Worm (Caenorhabditis elegans) whole organism, L3 larva: ENCODE results near the gene F01F1.14.

Experiments used
- aly-2 ChIP-seq: fragments of 150-350 bp; optimal IDR thresholded peaks from 2 replicates; lab custom pipeline; 2014; ENCODE audit warnings: missing biosample characterization, missing genetic modification characterization
- ama-1 ChIP-seq: fragments of 150-350 bp; optimal IDR thresholded peaks from 2 replicates; lab custom pipeline; 2018
- ceh-28 ChIP-seq: fragments of 150-350 bp; optimal IDR thresholded peaks from 2 replicates; lab custom pipeline; 2014; ENCODE audit warnings: missing biosample characterization, missing genetic modification reagents, missing genetic modification characterization
- ceh-82 ChIP-seq: fragments of 150-350 bp; optimal IDR thresholded peaks from 2 replicates; lab custom pipeline; 2014; ENCODE audit warnings: missing biosample characterization, missing genetic modification characterization
- ceh-9 ChIP-seq: sonication (generic microtip); optimal IDR thresholded peaks from 2 replicates; lab custom pipeline; 2018; ENCODE audit warnings: missing biosample characterization, missing genetic modification characterization
- daf-12 ChIP-seq: fragments of 150-350 bp; optimal IDR thresholded peaks from 2 replicates; lab custom pipeline; 2014; ENCODE audit warnings: missing biosample characterization, missing genetic modification reagents, missing genetic modification characterization
- egl-27 ChIP-seq: sonication (generic microtip); optimal IDR thresholded peaks from 4 replicates; lab custom pipeline; 2017; ENCODE audit warnings: missing biosample characterization, missing genetic modification reagents, missing genetic modification characterization
- elt-1 ChIP-seq: fragments of 150-350 bp; optimal IDR thresholded peaks from 2 replicates; lab custom pipeline; 2014; ENCODE audit warnings: missing biosample characterization, missing genetic modification characterization
- elt-2 ChIP-seq: sonication (generic microtip); optimal IDR thresholded peaks from 2 replicates; lab custom pipeline; 2016; ENCODE audit warnings: missing genetic modification reagents, mild to moderate bottlenecking, missing genetic modification characterization, missing compliant biosample characterization
- elt-3 ChIP-seq, 3 experiments: fragments of 150-350 bp in 1 of 3; sonication (generic microtip) in 2 of 3; optimal IDR thresholded peaks; 2 replicates in 2 of 3; 4 replicates in 1 of 3; lab custom pipeline; 2014 to 2017; ENCODE audit warnings: missing biosample characterization in 3 of 3, missing genetic modification characterization in 3 of 3
- fkh-10 ChIP-seq: sonication (generic microtip); optimal IDR thresholded peaks from 2 replicates; lab custom pipeline; 2017; ENCODE audit warnings: missing biosample characterization, missing genetic modification reagents, missing genetic modification characterization
- fkh-2 ChIP-seq: fragments of 150-350 bp; optimal IDR thresholded peaks from 2 replicates; lab custom pipeline; 2014; ENCODE audit warnings: missing biosample characterization, missing genetic modification reagents, missing genetic modification characterization
- lin-15B ChIP-seq: fragments of 150-350 bp; optimal IDR thresholded peaks from 2 replicates; lab custom pipeline; 2014; ENCODE audit warnings: missing biosample characterization, missing genetic modification characterization
- lin-39 ChIP-seq: fragments of 150-350 bp; optimal IDR thresholded peaks from 2 replicates; lab custom pipeline; 2018; ENCODE audit warnings: missing biosample characterization, missing genetic modification reagents, missing genetic modification characterization
- lsy-12 ChIP-seq: sonication (generic microtip); optimal IDR thresholded peaks from 2 replicates; lab custom pipeline; 2016; ENCODE audit warnings: mild to moderate bottlenecking, missing genetic modification characterization, missing compliant biosample characterization
- mml-1 ChIP-seq: fragments of 150-350 bp; sonication (generic microtip); optimal IDR thresholded peaks from 3 replicates; lab custom pipeline; 2014; ENCODE audit warnings: missing biosample characterization, missing genetic modification characterization
- nfya-1 ChIP-seq: sonication (generic microtip); optimal IDR thresholded peaks from 2 replicates; lab custom pipeline; 2017; ENCODE audit warnings: missing genetic modification characterization, mild to moderate bottlenecking, missing compliant biosample characterization, antibody characterized with exemption, moderate library complexity; ENCODE audit not compliant: insufficient read depth
- nhr-12 ChIP-seq: fragments of 150-350 bp; optimal IDR thresholded peaks from 2 replicates; lab custom pipeline; 2014; ENCODE audit warnings: missing biosample characterization, missing genetic modification characterization
- nhr-23 ChIP-seq: fragments of 150-350 bp; optimal IDR thresholded peaks from 2 replicates; lab custom pipeline; 2014; ENCODE audit warnings: missing biosample characterization, missing genetic modification reagents, missing genetic modification characterization
- nhr-43 ChIP-seq: sonication (generic microtip); optimal IDR thresholded peaks from 2 replicates; lab custom pipeline; 2016; ENCODE audit warnings: mild to moderate bottlenecking, missing genetic modification characterization, missing compliant biosample characterization; ENCODE audit not compliant: poor library complexity, severe bottlenecking
- nhr-67 ChIP-seq: fragments of 150-350 bp; optimal IDR thresholded peaks from 2 replicates; lab custom pipeline; 2014; ENCODE audit warnings: missing biosample characterization, missing genetic modification characterization
- nhr-76 ChIP-seq: fragments of 150-350 bp; sonication (generic microtip); optimal IDR thresholded peaks from 5 replicates; lab custom pipeline; 2014; ENCODE audit warnings: missing biosample characterization, missing genetic modification characterization
- nhr-77 ChIP-seq: fragments of 150-350 bp; optimal IDR thresholded peaks from 2 replicates; lab custom pipeline; 2014; ENCODE audit warnings: missing biosample characterization, missing genetic modification characterization
- pha-4 ChIP-seq: fragments of 150-350 bp; optimal IDR thresholded peaks from 2 replicates; lab custom pipeline; 2014; ENCODE audit warnings: missing biosample characterization, missing genetic modification reagents, missing genetic modification characterization
- sea-2 ChIP-seq: fragments of 150-350 bp; sonication (generic microtip); optimal IDR thresholded peaks from 4 replicates; lab custom pipeline; 2014; ENCODE audit warnings: missing biosample characterization, missing genetic modification reagents, missing genetic modification characterization
- snpc-4 ChIP-seq: fragments of 150-350 bp; optimal IDR thresholded peaks from 2 replicates; lab custom pipeline; 2014; ENCODE audit warnings: missing biosample characterization, missing genetic modification characterization
- tbx-2 ChIP-seq: sonication (generic microtip); optimal IDR thresholded peaks from 2 replicates; lab custom pipeline; 2016; ENCODE audit warnings: mild to moderate bottlenecking, missing genetic modification characterization, missing compliant biosample characterization
- unc-39 ChIP-seq: sonication (generic microtip); optimal IDR thresholded peaks from 4 replicates; lab custom pipeline; 2017; ENCODE audit warnings: missing biosample characterization, missing genetic modification characterization
- unc-62 ChIP-seq: fragments of 150-350 bp; sonication (generic microtip); optimal IDR thresholded peaks from 4 replicates; lab custom pipeline; 2014; ENCODE audit warnings: missing biosample characterization, missing genetic modification reagents, missing genetic modification characterization
- zag-1 ChIP-seq: fragments of 150-350 bp; optimal IDR thresholded peaks from 2 replicates; lab custom pipeline; 2014; ENCODE audit warnings: missing biosample characterization, missing genetic modification characterization
- ztf-11 ChIP-seq: fragments of 150-350 bp; optimal IDR thresholded peaks from 2 replicates; lab custom pipeline; 2014; ENCODE audit warnings: missing biosample characterization, missing genetic modification characterization

The F01F1.14 gene

ce11 chrIII:5883517-5883916 lies 794 bp upstream of the F01F1.14 start:
- TF ChIP-seq elt-3 (tag; optimal IDR thresholded peaks at IDR 0.05; lab: Kevin White, UChicago) = peak in 1 of 3 experiments; percentile 82
- no peak for TF ChIP-seq nhr-12 (tag; lab: Kevin White, UChicago)
- peak; percentile 10 for TF ChIP-seq nhr-43 (tag; lab: Kevin White, UChicago)
- no peak for TF ChIP-seq egl-27 (tag; lab: Kevin White, UChicago)
- TF ChIP-seq, all 47 proteins: peak for 2

ce11 chrIII:5882284-5882683 lies 439 bp downstream of the F01F1.14 start:
- peak; percentile 17 for TF ChIP-seq ama-1 (lab: Kevin White, UChicago)
- TF ChIP-seq lin-39 = no peak
- no peak for TF ChIP-seq aly-2 (tag; lab: Kevin White, UChicago)
- TF ChIP-seq fkh-2 (tag; lab: Kevin White, UChicago) = no peak
- TF ChIP-seq fkh-10 (GFP tag; lab: Kevin White, UChicago) = no peak
- no peak for TF ChIP-seq lin-15B
- no peak for TF ChIP-seq nhr-43 (tag; lab: Kevin White, UChicago)
- TF ChIP-seq sea-2 (GFP tag; lab: Kevin White, UChicago) = no peak
- TF ChIP-seq, all 47 proteins: peak for 1

ce11 chrIII:5879291-5879968 lies 3.3 kb downstream of the F01F1.14 start, which contains the start of gene hpo-10:
Gene hpo-10, plus strand, starts transcription at chrIII:5879489.
- TF ChIP-seq sea-2 (GFP tag; lab: Kevin White, UChicago) (no peak), lin-15B (peak; percentile 23), ceh-9 (no peak), tbx-2 (tag; lab: Kevin White, UChicago) (no peak), nhr-23 (tag; lab: Kevin White, UChicago) (peak; percentile 24), ceh-28 (tag; lab: Kevin White, UChicago) (peak; percentile 52), ama-1 (lab: Kevin White, UChicago) (peak; percentile 63), unc-39 (tag; lab: Kevin White, UChicago) (no peak), daf-12 (tag; lab: Kevin White, UChicago) (no peak), nhr-67 (no peak), nfya-1 (peak; percentile 51), unc-62 (GFP tag; lab: Kevin White, UChicago) (no peak), ztf-11 (tag; lab: Kevin White, UChicago) (no peak), mml-1 (tag; lab: Kevin White, UChicago) (no peak), snpc-4 (tag; lab: Kevin White, UChicago) (peak; percentile 19), elt-1 (tag; lab: Kevin White, UChicago) (no peak), ceh-82 (tag; lab: Kevin White, UChicago) (no peak), nhr-76 (tag; lab: Kevin White, UChicago) (no peak), zag-1 (tag; lab: Kevin White, UChicago) (no peak), lsy-12 (no peak), elt-2 (tag; lab: Kevin White, UChicago) (peak; percentile 20)
- TF ChIP-seq, all 47 proteins: peak for 7

- peak; percentile 27 for TF ChIP-seq lin-15B
- peak; percentile 12 for TF ChIP-seq pha-4 (tag; lab: Kevin White, UChicago)
- TF ChIP-seq tbx-2 (tag; lab: Kevin White, UChicago) = no peak
- no peak for TF ChIP-seq nhr-77 (tag; lab: Kevin White, UChicago)
- peak; percentile 34 for TF ChIP-seq nfya-1
- TF ChIP-seq, all 47 proteins: peak for 3
These were observed 4.5 kb downstream of the F01F1.14 start, which contains the start of the genes mig-21 and F01F1.2 for ce11 chrIII:5878215-5878614. Gene mig-21, minus strand, starts transcription at chrIII:5878380. Gene F01F1.2, plus strand, starts transcription at chrIII:5878554.

- peak; percentile 51 for TF ChIP-seq elt-2 (tag; lab: Kevin White, UChicago)
- TF ChIP-seq elt-1 (tag; lab: Kevin White, UChicago) = no peak
- no peak for TF ChIP-seq ceh-28 (tag; lab: Kevin White, UChicago)
- no peak for TF ChIP-seq ztf-11 (tag; lab: Kevin White, UChicago)
- TF ChIP-seq nhr-23 (tag; lab: Kevin White, UChicago) = peak; percentile 10
These were observed 5.7 kb downstream of the F01F1.14 start for ce11 chrIII:5876867-5877641.
